Fruit fly (Drosophila melanogaster) whole organism, embryonic: ENCODE measurements around the gene eIF3l.

Source experiments
- Atf6 ChIP-seq: fragments of 200-800 bp; sonication (Bioruptor generic); IDR thresholded peaks from 2 replicates; pipeline ENCODE4 v1.3.6; 2022; ENCODE audit warnings: missing biosample characterization, missing genetic modification characterization
- CG11085 ChIP-seq: fragments of 200-800 bp; sonication (Bioruptor generic); IDR thresholded peaks from 2 replicates; pipeline ENCODE4 v1.3.6; 2022; ENCODE audit warnings: missing biosample characterization, missing genetic modification characterization
- CG12659 ChIP-seq: fragments of 200-800 bp; sonication (Bioruptor generic); optimal IDR thresholded peaks from 3 replicates; lab custom pipeline; 2017; ENCODE audit warnings: mild to moderate bottlenecking, missing biosample characterization, missing genetic modification reagents, missing genetic modification characterization
- CG13894 ChIP-seq: fragments of 200-800 bp; sonication (Bioruptor generic); optimal IDR thresholded peaks from 3 replicates; lab custom pipeline; 2018; ENCODE audit warnings: missing biosample characterization, mild to moderate bottlenecking, missing genetic modification characterization, moderate library complexity
- CG14667 ChIP-seq: fragments of 200-800 bp; sonication (Bioruptor generic); IDR thresholded peaks from 2 replicates; pipeline ENCODE4 v1.3.6; 2022; ENCODE audit warnings: missing biosample characterization, missing genetic modification characterization
- CG15073 ChIP-seq: fragments of 200-800 bp; sonication (Bioruptor generic); optimal IDR thresholded peaks from 2 replicates; lab custom pipeline; 2016; ENCODE audit warnings: missing biosample characterization, missing genetic modification characterization
- CG15479 ChIP-seq: fragments of 200-800 bp; sonication (Bioruptor generic); optimal IDR thresholded peaks from 3 replicates; lab custom pipeline; 2019; ENCODE audit warnings: missing biosample characterization, mild to moderate bottlenecking, missing genetic modification characterization, moderate library complexity
- CG15601 ChIP-seq: fragments of 200-800 bp; sonication (Bioruptor generic); optimal IDR thresholded peaks from 3 replicates; lab custom pipeline; 2019; ENCODE audit warnings: missing biosample characterization, mild to moderate bottlenecking, missing genetic modification characterization, moderate library complexity
- CG15696 ChIP-seq: fragments of 200-800 bp; sonication (Bioruptor generic); optimal IDR thresholded peaks from 2 replicates; lab custom pipeline; 2019; ENCODE audit warnings: missing biosample characterization, mild to moderate bottlenecking, missing genetic modification characterization, moderate library complexity
- CG30431 ChIP-seq: fragments of 200-800 bp; sonication (Bioruptor generic); optimal IDR thresholded peaks from 2 replicates; lab custom pipeline; 2017; ENCODE audit warnings: missing biosample characterization, missing genetic modification characterization
- CG31441 ChIP-seq: fragments of 200-800 bp; sonication (Bioruptor generic); IDR thresholded peaks from 2 replicates; pipeline ENCODE4 v1.3.6; 2022; ENCODE audit warnings: missing biosample characterization, missing genetic modification characterization
- CG32767 ChIP-seq: fragments of 200-800 bp; sonication (Bioruptor generic); IDR thresholded peaks from 2 replicates; pipeline ENCODE4 v1.3.6; 2022; ENCODE audit warnings: missing biosample characterization, missing genetic modification characterization
- CG5245 ChIP-seq: fragments of 200-800 bp; sonication (Bioruptor generic); optimal IDR thresholded peaks from 3 replicates; lab custom pipeline; 2016; ENCODE audit warnings: missing biosample characterization, missing genetic modification characterization
- CG6683 ChIP-seq: fragments of 200-800 bp; sonication (Bioruptor generic); optimal IDR thresholded peaks from 2 replicates; lab custom pipeline; 2017; ENCODE audit warnings: missing biosample characterization, mild to moderate bottlenecking, missing genetic modification characterization, missing genetic modification reagents
- CG8281 ChIP-seq: fragments of 200-800 bp; sonication (Bioruptor generic); optimal IDR thresholded peaks from 2 replicates; lab custom pipeline; 2018; ENCODE audit warnings: missing biosample characterization, mild to moderate bottlenecking, missing genetic modification characterization, moderate library complexity
- CG8388 ChIP-seq: fragments of 200-800 bp; sonication (Bioruptor generic); optimal IDR thresholded peaks from 2 replicates; lab custom pipeline; 2019; ENCODE audit warnings: missing biosample characterization, mild to moderate bottlenecking, missing genetic modification characterization, moderate library complexity
- CG8924 ChIP-seq: fragments of 200-800 bp; optimal IDR thresholded peaks from 3 replicates; lab custom pipeline; 2019; ENCODE audit warnings: missing biosample characterization, mild to moderate bottlenecking, missing genetic modification characterization, moderate library complexity
- CG9727 ChIP-seq: fragments of 200-800 bp; sonication (Bioruptor generic); optimal IDR thresholded peaks from 3 replicates; lab custom pipeline; 2017; ENCODE audit warnings: missing biosample characterization, mild to moderate bottlenecking, missing genetic modification characterization
- Doc3 ChIP-seq: fragments of 200-800 bp; sonication (Bioruptor generic); IDR thresholded peaks from 3 replicates; pipeline ENCODE4 v1.3.6; 2022; ENCODE audit warnings: missing biosample characterization, missing genetic modification characterization; ENCODE audit not compliant: partially characterized antibody
- Drgx ChIP-seq: fragments of 200-800 bp; sonication (Bioruptor generic); IDR thresholded peaks from 2 replicates; pipeline ENCODE4 v1.3.6; 2022; ENCODE audit warnings: missing biosample characterization, missing genetic modification characterization
- Eip74EF ChIP-seq, 2 experiments: fragments of 200-800 bp in 1 of 2; fragments of >200 bp in 1 of 2; sonication (Bioruptor generic) in 1 of 2; optimal IDR thresholded peaks; 2 replicates each; lab custom pipeline; 2017 to 2019; ENCODE audit warnings: missing biosample characterization in 2 of 2, missing genetic modification characterization in 2 of 2, mild to moderate bottlenecking in 1 of 2, moderate library complexity in 1 of 2
- GATAe ChIP-seq: fragments of 200-800 bp; sonication (Bioruptor generic); conservative IDR thresholded peaks from 2 replicates; pipeline ENCODE4 v1.3.6; 2022; ENCODE audit warnings: missing biosample characterization, missing genetic modification characterization
- Hr3 ChIP-seq: fragments of 200-800 bp; sonication (Bioruptor generic); optimal IDR thresholded peaks from 3 replicates; lab custom pipeline; 2016; ENCODE audit warnings: missing biosample characterization, missing genetic modification characterization
- Ptx1 ChIP-seq: fragments of 200-800 bp; sonication (Bioruptor generic); IDR thresholded peaks from 2 replicates; pipeline ENCODE4 v1.3.6; 2022; ENCODE audit warnings: missing biosample characterization, missing genetic modification characterization
- Sry-β ChIP-seq: fragments of 200-800 bp; sonication (Bioruptor generic); optimal IDR thresholded peaks from 2 replicates; lab custom pipeline; 2018; ENCODE audit warnings: missing biosample characterization, mild to moderate bottlenecking, missing genetic modification characterization, moderate library complexity
- Xbp1 ChIP-seq: fragments of 200-800 bp; sonication (Bioruptor generic); optimal IDR thresholded peaks from 3 replicates; lab custom pipeline; 2016; ENCODE audit warnings: missing biosample characterization, mild to moderate bottlenecking, missing genetic modification characterization
- amos ChIP-seq: fragments of 200-800 bp; sonication (Bioruptor generic); IDR thresholded peaks from 2 replicates; pipeline ENCODE4 v1.3.6; 2022; ENCODE audit warnings: missing biosample characterization, missing genetic modification characterization; ENCODE audit not compliant: partially characterized antibody
- bsh ChIP-seq, 2 experiments: fragments of 200-800 bp; sonication (Bioruptor generic); optimal IDR thresholded peaks; 2 replicates each; lab custom pipeline; 2017 to 2018; ENCODE audit warnings: mild to moderate bottlenecking in 2 of 2, missing biosample characterization in 2 of 2, missing genetic modification characterization in 2 of 2, moderate library complexity in 1 of 2
- chn ChIP-seq: fragments of 200-800 bp; sonication (Bioruptor generic); optimal IDR thresholded peaks from 2 replicates; lab custom pipeline; 2016; ENCODE audit warnings: missing biosample characterization, missing genetic modification characterization
- dan ChIP-seq: fragments of 200-800 bp; sonication (Bioruptor generic); IDR thresholded peaks from 2 replicates; pipeline ENCODE4 v1.3.6; 2022; ENCODE audit warnings: missing biosample characterization, missing genetic modification characterization
- dmrt99B ChIP-seq: fragments of 200-800 bp; sonication (Bioruptor generic); optimal IDR thresholded peaks from 2 replicates; lab custom pipeline; 2018; ENCODE audit warnings: missing biosample characterization, mild to moderate bottlenecking, missing genetic modification characterization, moderate library complexity
- fu2 ChIP-seq: fragments of 200-800 bp; sonication (Bioruptor generic); optimal IDR thresholded peaks from 2 replicates; lab custom pipeline; 2016; ENCODE audit warnings: missing biosample characterization, missing genetic modification characterization
- grau ChIP-seq: fragments of 200-800 bp; optimal IDR thresholded peaks from 3 replicates; lab custom pipeline; 2019; ENCODE audit warnings: missing biosample characterization, mild to moderate bottlenecking, missing genetic modification characterization, moderate library complexity
- jigr1 ChIP-seq: fragments of 200-800 bp; sonication (Bioruptor generic); IDR thresholded peaks from 3 replicates; pipeline ENCODE4 v1.3.6; 2022; ENCODE audit warnings: missing biosample characterization, missing genetic modification characterization
- nau ChIP-seq: fragments of 200-800 bp; sonication (Bioruptor generic); optimal IDR thresholded peaks from 3 replicates; lab custom pipeline; 2017; ENCODE audit warnings: missing biosample characterization, mild to moderate bottlenecking, missing genetic modification characterization, missing genetic modification reagents
- nom ChIP-seq: fragments of 200-800 bp; sonication (Bioruptor generic); optimal IDR thresholded peaks from 2 replicates; lab custom pipeline; 2017; ENCODE audit warnings: missing biosample characterization, missing genetic modification characterization, mild to moderate bottlenecking, moderate library complexity, missing genetic modification reagents
- onecut ChIP-seq: fragments of 200-800 bp; sonication (Bioruptor generic); IDR thresholded peaks from 2 replicates; pipeline ENCODE4 v1.3.6; 2022; ENCODE audit warnings: missing biosample characterization, missing genetic modification characterization
- org-1 ChIP-seq: fragments of 200-800 bp; sonication (Bioruptor generic); optimal IDR thresholded peaks from 2 replicates; lab custom pipeline; 2017; ENCODE audit warnings: missing biosample characterization, missing genetic modification characterization
- pb ChIP-seq: fragments of 200-800 bp; sonication (Bioruptor generic); optimal IDR thresholded peaks from 3 replicates; lab custom pipeline; 2016; ENCODE audit warnings: missing biosample characterization, missing genetic modification characterization
- ro ChIP-seq: fragments of 200-800 bp; sonication (Bioruptor generic); IDR thresholded peaks from 2 replicates; pipeline ENCODE4 v1.3.6; 2022; ENCODE audit warnings: missing biosample characterization, missing genetic modification characterization
- row ChIP-seq: fragments of 200-800 bp; sonication (Bioruptor generic); IDR thresholded peaks from 3 replicates; pipeline ENCODE4 v1.3.6; 2022; ENCODE audit warnings: missing biosample characterization, missing genetic modification characterization
- sens ChIP-seq: fragments of 200-800 bp; sonication (Bioruptor generic); peaks from one replicate; lab custom pipeline; 2016; ENCODE audit warnings: missing biosample characterization, missing genetic modification characterization
- sna ChIP-seq: fragments of 200-800 bp; sonication (Bioruptor generic); IDR thresholded peaks from 2 replicates; pipeline ENCODE4 v1.3.6; 2022; ENCODE audit warnings: missing biosample characterization, missing genetic modification characterization; ENCODE audit not compliant: partially characterized antibody
- trem ChIP-seq: fragments of 200-800 bp; optimal IDR thresholded peaks from 3 replicates; lab custom pipeline; 2019; ENCODE audit warnings: missing biosample characterization, mild to moderate bottlenecking, missing genetic modification characterization, moderate library complexity
- ttk ChIP-seq: fragments of 200-800 bp; sonication (Bioruptor generic); IDR thresholded peaks from 2 replicates; pipeline ENCODE4 v2.1.2; 2022; ENCODE audit warnings: missing biosample characterization, missing genetic modification characterization
- zen ChIP-seq: fragments of 200-800 bp; sonication (Bioruptor generic); optimal IDR thresholded peaks from 3 replicates; lab custom pipeline; 2018; ENCODE audit warnings: missing biosample characterization, mild to moderate bottlenecking, missing genetic modification characterization, moderate library complexity
- zfh1 ChIP-seq: fragments of 200-800 bp; sonication (Bioruptor generic); IDR thresholded peaks from 3 replicates; pipeline ENCODE4 v1.3.6; 2022; ENCODE audit warnings: missing biosample characterization, missing genetic modification characterization
- zfh2 ChIP-seq: fragments of 200-800 bp; sonication (Bioruptor generic); optimal IDR thresholded peaks from 2 replicates; lab custom pipeline; 2016; ENCODE audit warnings: missing biosample characterization, missing genetic modification characterization

The eIF3l gene

dm6 chr3L:12096799-12097662 lies 48.9 kb downstream of the eIF3l start (continued):
- TF ChIP-seq Ptx1 (GFP tag; lab: Robert Waterston, UW) (peak; percentile 29; the same call in 1 of the 2 replicates), nau (GFP tag; lab: Kevin White, UChicago) (peak; percentile 25), CG15601 (tag; lab: Kevin White, UChicago) (no peak), CG15479 (GFP tag; lab: Kevin White, UChicago) (no peak), CG8388 (peak; percentile 41), CG8281 (tag; lab: Kevin White, UChicago) (no peak), CG15696 (peak; percentile 16), CG8924 (tag; lab: Kevin White, UChicago) (peak; percentile 6), CG31441 (GFP tag; lab: Robert Waterston, UW) (peak; percentile 47; the same call in 1 of the 2 replicates), dmrt99B (tag; lab: Kevin White, UChicago) (peak; percentile 28), grau (peak; percentile 42), ttk (GFP tag; lab: Robert Waterston, UW) (0 out of 2 replicates have a peak, but pooled peaks have one; percentile 44), sna (GFP tag; lab: Robert Waterston, UW) (no peak), zen (tag; lab: Kevin White, UChicago) (peak; percentile 45), CG5245 (no peak), Hr3 (GFP tag; lab: Kevin White, UChicago) (peak; percentile 15), Doc3 (GFP tag; lab: Robert Waterston, UW) (no peak), chn (peak; percentile 31), CG13894 (no peak), CG30431 (GFP tag; lab: Kevin White, UChicago) (no peak), zfh2 (no peak), Atf6 (GFP tag; lab: Robert Waterston, UW) (peak; percentile 26; the same call in 1 of the 2 replicates), Eip74EF (GFP tag; optimal IDR thresholded peaks at IDR 0.05; lab: Kevin White, UChicago) (peak in 1 of 2 experiments; percentile 1), fu2 (GFP tag; lab: Kevin White, UChicago) (no peak), org-1 (no peak), amos (GFP tag; lab: Robert Waterston, UW) (no peak), ro (no peak), row (GFP tag; lab: Robert Waterston, UW) (peak; percentile 50; the same call in 2 of the 3 replicates), pb (GFP tag; lab: Kevin White, UChicago) (no peak), CG15073 (GFP tag; lab: Kevin White, UChicago) (no peak), trem (tag; lab: Kevin White, UChicago) (peak; percentile 24), Drgx (GFP tag; lab: Robert Waterston, UW) (peak; percentile 63; the same call in 1 of the 2 replicates), nom (peak; percentile 49), dan (GFP tag; lab: Robert Waterston, UW) (no peak), CG9727 (GFP tag; lab: Kevin White, UChicago) (peak; percentile 58), sens (GFP tag; lab: Kevin White, UChicago) (peak; percentile 74), zfh1 (GFP tag; lab: Robert Waterston, UW) (no peak), jigr1 (GFP tag; lab: Robert Waterston, UW) (no peak), CG12659 (GFP tag; lab: Kevin White, UChicago) (no peak), CG11085 (GFP tag; lab: Robert Waterston, UW) (no peak), CG6683 (GFP tag; lab: Kevin White, UChicago) (no peak), CG14667 (no peak), CG32767 (GFP tag; lab: Robert Waterston, UW) (0 out of 2 replicates have a peak, but pooled peaks have one; percentile 16), GATAe (GFP tag; lab: Robert Waterston, UW) (no peak), Sry-β (GFP tag; lab: Kevin White, UChicago) (no peak), Xbp1 (peak; percentile 43), onecut (GFP tag; lab: Robert Waterston, UW) (no peak), bsh (GFP tag; optimal IDR thresholded peaks at IDR 0.05; lab: Kevin White, UChicago) (peak; percentile 23 to 30)
